Worm (Caenorhabditis elegans) whole organism, L2 larva: ENCODE measurements around the gene Y41C4A.12.
A peak's percentile ranks its signal among the peaks of the same experiment; 100 is the strongest.

Source experiments
- C34F6.9 ChIP-seq: fragments of 150-350 bp; optimal IDR thresholded peaks from 2 replicates; lab custom pipeline; 2014; ENCODE audit warnings: missing biosample characterization, missing genetic modification characterization
- F13H6.1 ChIP-seq: sonication (generic microtip); optimal IDR thresholded peaks from 2 replicates; lab custom pipeline; 2016; ENCODE audit warnings: missing genetic modification characterization, missing compliant biosample characterization
- Y55F3AM.14 ChIP-seq: fragments of 200-800 bp; sonication (Bioruptor generic); optimal IDR thresholded peaks from 2 replicates; lab custom pipeline; 2018; ENCODE audit warnings: mild to moderate bottlenecking, missing genetic modification characterization, missing compliant biosample characterization
- ZK546.5 ChIP-seq: sonication (generic microtip); optimal IDR thresholded peaks from 2 replicates; lab custom pipeline; 2017; ENCODE audit warnings: missing biosample characterization, missing genetic modification characterization
- aly-2 ChIP-seq: fragments of 150-350 bp; optimal IDR thresholded peaks from 2 replicates; lab custom pipeline; 2014; ENCODE audit warnings: missing biosample characterization, missing genetic modification characterization
- ama-1 ChIP-seq: fragments of 150-350 bp; optimal IDR thresholded peaks from 2 replicates; lab custom pipeline; 2018; ENCODE audit warnings: inconsistent platforms
- blmp-1 ChIP-seq: sonication (generic microtip); optimal IDR thresholded peaks from 2 replicates; lab custom pipeline; 2017; ENCODE audit warnings: missing genetic modification characterization, mild to moderate bottlenecking, missing compliant biosample characterization, antibody characterized with exemption, moderate library complexity; ENCODE audit not compliant: insufficient read depth
- ceh-16 ChIP-seq: fragments of 150-350 bp; optimal IDR thresholded peaks from 2 replicates; lab custom pipeline; 2014; ENCODE audit warnings: missing biosample characterization, missing genetic modification characterization
- crh-2 ChIP-seq: sonication (generic microtip); optimal IDR thresholded peaks from 2 replicates; lab custom pipeline; 2017; ENCODE audit warnings: missing biosample characterization, missing genetic modification characterization
- dmd-4 ChIP-seq: sonication (generic microtip); optimal IDR thresholded peaks from 2 replicates; lab custom pipeline; 2017; ENCODE audit warnings: missing biosample characterization, missing genetic modification characterization
- egl-27 ChIP-seq: sonication (generic microtip); optimal IDR thresholded peaks from 3 replicates; lab custom pipeline; 2017; ENCODE audit warnings: missing biosample characterization, missing genetic modification reagents, missing genetic modification characterization
- fos-1 ChIP-seq: fragments of 150-350 bp; optimal IDR thresholded peaks from 2 replicates; lab custom pipeline; 2014; ENCODE audit warnings: missing biosample characterization, missing genetic modification characterization
- gmeb-1 ChIP-seq: fragments of 150-350 bp; optimal IDR thresholded peaks from 2 replicates; lab custom pipeline; 2014; ENCODE audit warnings: missing biosample characterization, missing genetic modification characterization
- lin-11 ChIP-seq: fragments of 150-350 bp; sonication (generic microtip); optimal IDR thresholded peaks from 2 replicates; lab custom pipeline; 2014; ENCODE audit warnings: missing biosample characterization, missing genetic modification characterization, inconsistent platforms, mixed read lengths
- lin-13 ChIP-seq: fragments of 150-350 bp; optimal IDR thresholded peaks from 2 replicates; lab custom pipeline; 2014; ENCODE audit warnings: missing biosample characterization, missing genetic modification reagents, missing genetic modification characterization
- lin-39 ChIP-seq: fragments of 150-350 bp; optimal IDR thresholded peaks from 2 replicates; lab custom pipeline; 2014; ENCODE audit warnings: missing biosample characterization, missing genetic modification reagents, missing genetic modification characterization
- lsy-2 ChIP-seq, 2 experiments: fragments of 150-350 bp in 1 of 2; sonication (generic microtip) in 1 of 2; optimal IDR thresholded peaks; 2 replicates each; lab custom pipeline; 2014 to 2017; ENCODE audit warnings: missing biosample characterization in 2 of 2, missing genetic modification characterization in 2 of 2
- mab-5 ChIP-seq: fragments of 150-350 bp; optimal IDR thresholded peaks from 2 replicates; lab custom pipeline; 2014; ENCODE audit warnings: missing biosample characterization, missing genetic modification characterization
- mbf-1 ChIP-seq: sonication (generic microtip); optimal IDR thresholded peaks from 2 replicates; lab custom pipeline; 2017; ENCODE audit warnings: missing biosample characterization, missing genetic modification characterization
- mdl-1 ChIP-seq, 2 experiments: fragments of 150-350 bp in 1 of 2; sonication (generic microtip) in 1 of 2; optimal IDR thresholded peaks; 2 replicates each; lab custom pipeline; 2017; ENCODE audit warnings: missing biosample characterization in 2 of 2, missing genetic modification characterization in 2 of 2
- nhr-11 ChIP-seq: fragments of 150-350 bp; optimal IDR thresholded peaks from 2 replicates; lab custom pipeline; 2014; ENCODE audit warnings: missing biosample characterization, missing genetic modification characterization
- nhr-12 ChIP-seq: fragments of 150-350 bp; optimal IDR thresholded peaks from 2 replicates; lab custom pipeline; 2014; ENCODE audit warnings: missing biosample characterization, missing genetic modification characterization
- nhr-129 ChIP-seq: fragments of 150-350 bp; optimal IDR thresholded peaks from 2 replicates; lab custom pipeline; 2014; ENCODE audit warnings: missing biosample characterization, missing genetic modification characterization
- nhr-21 ChIP-seq: fragments of 150-350 bp; optimal IDR thresholded peaks from 2 replicates; lab custom pipeline; 2014; ENCODE audit warnings: missing biosample characterization, missing genetic modification characterization
- nhr-25 ChIP-seq: fragments of 150-350 bp; sonication (generic microtip); optimal IDR thresholded peaks from 3 replicates; lab custom pipeline; 2014; ENCODE audit warnings: missing biosample characterization, missing genetic modification characterization
- nhr-6 ChIP-seq: fragments of 150-350 bp; optimal IDR thresholded peaks from 2 replicates; lab custom pipeline; 2014; ENCODE audit warnings: missing biosample characterization, missing genetic modification characterization
- nhr-77 ChIP-seq: fragments of 150-350 bp; optimal IDR thresholded peaks from 2 replicates; lab custom pipeline; 2014; ENCODE audit warnings: missing biosample characterization, missing genetic modification characterization
- peb-1 ChIP-seq: fragments of 150-350 bp; optimal IDR thresholded peaks from 2 replicates; lab custom pipeline; 2014; ENCODE audit warnings: missing biosample characterization, missing genetic modification characterization
- sem-4 ChIP-seq: fragments of 150-350 bp; optimal IDR thresholded peaks from 2 replicates; lab custom pipeline; 2014; ENCODE audit warnings: missing biosample characterization, missing genetic modification reagents, missing genetic modification characterization
- skn-1 ChIP-seq: sonication (generic microtip); optimal IDR thresholded peaks from 2 replicates; lab custom pipeline; 2017; ENCODE audit warnings: missing biosample characterization, missing genetic modification characterization
- sma-3 ChIP-seq: sonication (generic microtip); optimal IDR thresholded peaks from 2 replicates; lab custom pipeline; 2016; ENCODE audit warnings: missing genetic modification reagents, missing genetic modification characterization, missing compliant biosample characterization
- sma-9 ChIP-seq, 2 experiments: fragments of 150-350 bp in 1 of 2; sonication (generic microtip) in 1 of 2; optimal IDR thresholded peaks; 2 replicates each; lab custom pipeline; 2014 to 2016; ENCODE audit warnings: missing genetic modification characterization in 2 of 2, mild to moderate bottlenecking in 1 of 2, missing biosample characterization in 1 of 2, missing compliant biosample characterization in 1 of 2, missing genetic modification reagents in 1 of 2, moderate library complexity in 1 of 2
- snpc-4 ChIP-seq: fragments of 150-350 bp; optimal IDR thresholded peaks from 2 replicates; lab custom pipeline; 2014; ENCODE audit warnings: missing biosample characterization, missing genetic modification characterization
- unc-39 ChIP-seq: fragments of 150-350 bp; optimal IDR thresholded peaks from 2 replicates; lab custom pipeline; 2014; ENCODE audit warnings: missing biosample characterization, missing genetic modification characterization
- unc-62 ChIP-seq: fragments of 150-350 bp; optimal IDR thresholded peaks from 2 replicates; lab custom pipeline; 2014; ENCODE audit warnings: missing biosample characterization, missing genetic modification reagents, missing genetic modification characterization
- ztf-4 ChIP-seq: fragments of 150-350 bp; optimal IDR thresholded peaks from 2 replicates; lab custom pipeline; 2014; ENCODE audit warnings: missing biosample characterization, missing genetic modification characterization

The Y41C4A.12 gene

ce11 chrIII:11692380-11692779 is 34.1 kb downstream of the Y41C4A.12 start:
- no peak for TF ChIP-seq dmd-4 (tag; lab: Kevin White, UChicago)
- TF ChIP-seq sma-9 (GFP tag; optimal IDR thresholded peaks at IDR 0.05; lab: Kevin White, UChicago) = no peak
- TF ChIP-seq sma-9 (tag; optimal IDR thresholded peaks at IDR 0.05; lab: Kevin White, UChicago) = no peak
- TF ChIP-seq mdl-1 (tag; optimal IDR thresholded peaks at IDR 0.05; lab: Kevin White, UChicago) = no peak
- no peak for TF ChIP-seq snpc-4 (tag; lab: Kevin White, UChicago)
- no peak for TF ChIP-seq Y55F3AM.14 (GFP tag; lab: Kevin White, UChicago)
- no peak for TF ChIP-seq ceh-16
- TF ChIP-seq lin-11 = no peak
- TF ChIP-seq C34F6.9 (tag; lab: Kevin White, UChicago) = no peak
- no peak for TF ChIP-seq peb-1 (tag; lab: Kevin White, UChicago)
- no peak for TF ChIP-seq mab-5
- TF ChIP-seq aly-2 (tag; lab: Kevin White, UChicago) = no peak

- TF ChIP-seq ZK546.5 (tag; lab: Kevin White, UChicago) (no peak), nhr-12 (tag; lab: Kevin White, UChicago) (no peak), skn-1 (tag; lab: Kevin White, UChicago) (no peak), lin-11 (no peak), dmd-4 (tag; lab: Kevin White, UChicago) (no peak), blmp-1 (tag; lab: Kevin White, UChicago) (no peak), egl-27 (tag; lab: Kevin White, UChicago) (no peak), nhr-11 (tag; lab: Kevin White, UChicago) (no peak), unc-62 (GFP tag; lab: Kevin White, UChicago) (no peak), lsy-2 (tag; optimal IDR thresholded peaks at IDR 0.05; lab: Kevin White, UChicago) (no peak), unc-39 (tag; lab: Kevin White, UChicago) (no peak)
- TF ChIP-seq, all 48 proteins: peak for 0
These were observed 36.6 kb downstream of the Y41C4A.12 start for ce11 chrIII:11689887-11690286.

- TF ChIP-seq snpc-4 (tag; lab: Kevin White, UChicago) (no peak), ztf-4 (peak; percentile 9), crh-2 (tag; lab: Kevin White, UChicago) (peak; percentile 90), mab-5 (no peak), Y55F3AM.14 (GFP tag; lab: Kevin White, UChicago) (peak; percentile 4), sma-3 (peak; percentile 76), lin-13 (GFP tag; lab: Kevin White, UChicago) (peak; percentile 31), mdl-1 (tag; optimal IDR thresholded peaks at IDR 0.05; lab: Kevin White, UChicago) (peak in 1 of 2 experiments; percentile 20), C34F6.9 (tag; lab: Kevin White, UChicago) (peak; percentile 48), gmeb-1 (tag; lab: Kevin White, UChicago) (peak; percentile 67), lin-39 (tag; lab: Kevin White, UChicago) (no peak), egl-27 (tag; lab: Kevin White, UChicago) (peak; percentile 50), fos-1 (peak; percentile 96), lsy-2 (tag; optimal IDR thresholded peaks at IDR 0.05; lab: Kevin White, UChicago) (peak in 1 of 2 experiments; percentile 57), sem-4 (peak; percentile 80), sma-9 (GFP tag; optimal IDR thresholded peaks at IDR 0.05; lab: Kevin White, UChicago) (peak; percentile 77), sma-9 (tag; optimal IDR thresholded peaks at IDR 0.05; lab: Kevin White, UChicago) (no peak), nhr-129 (peak; percentile 75), F13H6.1 (peak; percentile 74), blmp-1 (tag; lab: Kevin White, UChicago) (peak; percentile 70), nhr-11 (tag; lab: Kevin White, UChicago) (no peak), nhr-6 (tag; lab: Kevin White, UChicago) (peak; percentile 14), nhr-77 (no peak), mbf-1 (no peak), ama-1 (lab: Kevin White, UChicago) (no peak), nhr-25 (tag; lab: Kevin White, UChicago) (peak; percentile 57), nhr-21 (tag; lab: Kevin White, UChicago) (peak; percentile 53)
- TF ChIP-seq, all 48 proteins: peak for 19
These were observed 37.2 kb downstream of the Y41C4A.12 start for ce11 chrIII:11689303-11689702.

ce11 chrIII:11684770-11685169 is 41.7 kb downstream of the Y41C4A.12 start:
- peak; percentile 67 for TF ChIP-seq sma-9 (GFP tag; optimal IDR thresholded peaks at IDR 0.05; lab: Kevin White, UChicago)
- no peak for TF ChIP-seq sma-9 (tag; optimal IDR thresholded peaks at IDR 0.05; lab: Kevin White, UChicago)
- TF ChIP-seq crh-2 (tag; lab: Kevin White, UChicago) = peak; percentile 56
- TF ChIP-seq unc-62 (GFP tag; lab: Kevin White, UChicago) = no peak
- TF ChIP-seq sma-3 = peak; percentile 44
- TF ChIP-seq gmeb-1 (tag; lab: Kevin White, UChicago) = peak; percentile 19
- peak; percentile 66 for TF ChIP-seq fos-1
- TF ChIP-seq, all 48 proteins: peak for 5
